Worm (Caenorhabditis elegans) whole organism, L2 larva: Measurements from ENCODE around the gene F53A2.1.

Experiments
- C34F6.9 ChIP-seq: fragments of 150-350 bp; optimal IDR thresholded peaks from 2 replicates; lab custom pipeline; 2014; ENCODE audit warnings: missing biosample characterization, missing genetic modification characterization
- F13H6.1 ChIP-seq: sonication (generic microtip); optimal IDR thresholded peaks from 2 replicates; lab custom pipeline; 2016; ENCODE audit warnings: missing genetic modification characterization, missing compliant biosample characterization
- R02D3.7 ChIP-seq: fragments of 150-350 bp; optimal IDR thresholded peaks from 2 replicates; lab custom pipeline; 2014; ENCODE audit warnings: missing biosample characterization, missing genetic modification characterization
- Y55F3AM.14 ChIP-seq: fragments of 200-800 bp; sonication (Bioruptor generic); optimal IDR thresholded peaks from 2 replicates; lab custom pipeline; 2018; ENCODE audit warnings: mild to moderate bottlenecking, missing genetic modification characterization, missing compliant biosample characterization
- ZK546.5 ChIP-seq: sonication (generic microtip); optimal IDR thresholded peaks from 2 replicates; lab custom pipeline; 2017; ENCODE audit warnings: missing biosample characterization, missing genetic modification characterization
- alr-1 ChIP-seq: fragments of 150-350 bp; optimal IDR thresholded peaks from 2 replicates; lab custom pipeline; 2014; ENCODE audit warnings: missing biosample characterization, missing genetic modification characterization
- aly-2 ChIP-seq: fragments of 150-350 bp; optimal IDR thresholded peaks from 2 replicates; lab custom pipeline; 2014; ENCODE audit warnings: missing biosample characterization, missing genetic modification characterization
- ama-1 ChIP-seq: fragments of 150-350 bp; optimal IDR thresholded peaks from 2 replicates; lab custom pipeline; 2018; ENCODE audit warnings: inconsistent platforms
- blmp-1 ChIP-seq: sonication (generic microtip); optimal IDR thresholded peaks from 2 replicates; lab custom pipeline; 2017; ENCODE audit warnings: missing genetic modification characterization, mild to moderate bottlenecking, missing compliant biosample characterization, antibody characterized with exemption, moderate library complexity; ENCODE audit not compliant: insufficient read depth
- ceh-16 ChIP-seq: fragments of 150-350 bp; optimal IDR thresholded peaks from 2 replicates; lab custom pipeline; 2014; ENCODE audit warnings: missing biosample characterization, missing genetic modification characterization
- ceh-82 ChIP-seq: fragments of 150-350 bp; optimal IDR thresholded peaks from 2 replicates; lab custom pipeline; 2014; ENCODE audit warnings: missing biosample characterization, missing genetic modification characterization
- crh-2 ChIP-seq: sonication (generic microtip); optimal IDR thresholded peaks from 2 replicates; lab custom pipeline; 2017; ENCODE audit warnings: missing biosample characterization, missing genetic modification characterization
- dmd-4 ChIP-seq: sonication (generic microtip); optimal IDR thresholded peaks from 2 replicates; lab custom pipeline; 2017; ENCODE audit warnings: missing biosample characterization, missing genetic modification characterization
- egl-27 ChIP-seq: sonication (generic microtip); optimal IDR thresholded peaks from 3 replicates; lab custom pipeline; 2017; ENCODE audit warnings: missing biosample characterization, missing genetic modification reagents, missing genetic modification characterization
- elt-1 ChIP-seq: fragments of 150-350 bp; optimal IDR thresholded peaks from 2 replicates; lab custom pipeline; 2014; ENCODE audit warnings: missing biosample characterization, missing genetic modification characterization
- elt-3 ChIP-seq: sonication (generic microtip); optimal IDR thresholded peaks from 2 replicates; lab custom pipeline; 2017; ENCODE audit warnings: missing biosample characterization, missing genetic modification characterization
- fos-1 ChIP-seq: fragments of 150-350 bp; optimal IDR thresholded peaks from 2 replicates; lab custom pipeline; 2014; ENCODE audit warnings: missing biosample characterization, missing genetic modification characterization
- gmeb-1 ChIP-seq: fragments of 150-350 bp; optimal IDR thresholded peaks from 2 replicates; lab custom pipeline; 2014; ENCODE audit warnings: missing biosample characterization, missing genetic modification characterization
- lin-11 ChIP-seq: fragments of 150-350 bp; sonication (generic microtip); optimal IDR thresholded peaks from 2 replicates; lab custom pipeline; 2014; ENCODE audit warnings: missing biosample characterization, missing genetic modification characterization, inconsistent platforms, mixed read lengths
- lin-13 ChIP-seq: fragments of 150-350 bp; optimal IDR thresholded peaks from 2 replicates; lab custom pipeline; 2014; ENCODE audit warnings: missing biosample characterization, missing genetic modification reagents, missing genetic modification characterization
- lin-39 ChIP-seq: fragments of 150-350 bp; optimal IDR thresholded peaks from 2 replicates; lab custom pipeline; 2014; ENCODE audit warnings: missing biosample characterization, missing genetic modification reagents, missing genetic modification characterization
- lsy-2 ChIP-seq, 2 experiments: fragments of 150-350 bp in 1 of 2; sonication (generic microtip) in 1 of 2; optimal IDR thresholded peaks; 2 replicates each; lab custom pipeline; 2014 to 2017; ENCODE audit warnings: missing biosample characterization in 2 of 2, missing genetic modification characterization in 2 of 2
- mab-5 ChIP-seq: fragments of 150-350 bp; optimal IDR thresholded peaks from 2 replicates; lab custom pipeline; 2014; ENCODE audit warnings: missing biosample characterization, missing genetic modification characterization
- mdl-1 ChIP-seq, 2 experiments: fragments of 150-350 bp in 1 of 2; sonication (generic microtip) in 1 of 2; optimal IDR thresholded peaks; 2 replicates each; lab custom pipeline; 2017; ENCODE audit warnings: missing biosample characterization in 2 of 2, missing genetic modification characterization in 2 of 2
- nhr-10 ChIP-seq: sonication (generic microtip); optimal IDR thresholded peaks from 2 replicates; lab custom pipeline; 2017; ENCODE audit warnings: missing biosample characterization, missing genetic modification characterization
- nhr-11 ChIP-seq: fragments of 150-350 bp; optimal IDR thresholded peaks from 2 replicates; lab custom pipeline; 2014; ENCODE audit warnings: missing biosample characterization, missing genetic modification characterization
- nhr-12 ChIP-seq: fragments of 150-350 bp; optimal IDR thresholded peaks from 2 replicates; lab custom pipeline; 2014; ENCODE audit warnings: missing biosample characterization, missing genetic modification characterization
- nhr-129 ChIP-seq: fragments of 150-350 bp; optimal IDR thresholded peaks from 2 replicates; lab custom pipeline; 2014; ENCODE audit warnings: missing biosample characterization, missing genetic modification characterization
- nhr-21 ChIP-seq: fragments of 150-350 bp; optimal IDR thresholded peaks from 2 replicates; lab custom pipeline; 2014; ENCODE audit warnings: missing biosample characterization, missing genetic modification characterization
- nhr-23 ChIP-seq: fragments of 150-350 bp; optimal IDR thresholded peaks from 2 replicates; lab custom pipeline; 2014; ENCODE audit warnings: missing biosample characterization, missing genetic modification reagents, missing genetic modification characterization
- nhr-237 ChIP-seq: fragments of 150-350 bp; optimal IDR thresholded peaks from 2 replicates; lab custom pipeline; 2014; ENCODE audit warnings: missing biosample characterization, missing genetic modification characterization
- nhr-25 ChIP-seq: fragments of 150-350 bp; sonication (generic microtip); optimal IDR thresholded peaks from 3 replicates; lab custom pipeline; 2014; ENCODE audit warnings: missing biosample characterization, missing genetic modification characterization
- nhr-6 ChIP-seq: fragments of 150-350 bp; optimal IDR thresholded peaks from 2 replicates; lab custom pipeline; 2014; ENCODE audit warnings: missing biosample characterization, missing genetic modification characterization
- nhr-77 ChIP-seq: fragments of 150-350 bp; optimal IDR thresholded peaks from 2 replicates; lab custom pipeline; 2014; ENCODE audit warnings: missing biosample characterization, missing genetic modification characterization
- peb-1 ChIP-seq: fragments of 150-350 bp; optimal IDR thresholded peaks from 2 replicates; lab custom pipeline; 2014; ENCODE audit warnings: missing biosample characterization, missing genetic modification characterization
- sem-4 ChIP-seq: fragments of 150-350 bp; optimal IDR thresholded peaks from 2 replicates; lab custom pipeline; 2014; ENCODE audit warnings: missing biosample characterization, missing genetic modification reagents, missing genetic modification characterization
- skn-1 ChIP-seq: sonication (generic microtip); optimal IDR thresholded peaks from 2 replicates; lab custom pipeline; 2017; ENCODE audit warnings: missing biosample characterization, missing genetic modification characterization
- sma-3 ChIP-seq: sonication (generic microtip); optimal IDR thresholded peaks from 2 replicates; lab custom pipeline; 2016; ENCODE audit warnings: missing genetic modification reagents, missing genetic modification characterization, missing compliant biosample characterization
- sma-9 ChIP-seq, 2 experiments: fragments of 150-350 bp in 1 of 2; sonication (generic microtip) in 1 of 2; optimal IDR thresholded peaks; 2 replicates each; lab custom pipeline; 2014 to 2016; ENCODE audit warnings: missing genetic modification characterization in 2 of 2, mild to moderate bottlenecking in 1 of 2, missing biosample characterization in 1 of 2, missing compliant biosample characterization in 1 of 2, missing genetic modification reagents in 1 of 2, moderate library complexity in 1 of 2
- snpc-4 ChIP-seq: fragments of 150-350 bp; optimal IDR thresholded peaks from 2 replicates; lab custom pipeline; 2014; ENCODE audit warnings: missing biosample characterization, missing genetic modification characterization
- unc-39 ChIP-seq: fragments of 150-350 bp; optimal IDR thresholded peaks from 2 replicates; lab custom pipeline; 2014; ENCODE audit warnings: missing biosample characterization, missing genetic modification characterization
- unc-55 ChIP-seq: fragments of 150-350 bp; sonication (generic microtip); optimal IDR thresholded peaks from 3 replicates; lab custom pipeline; 2014; ENCODE audit warnings: missing biosample characterization, missing genetic modification reagents, missing genetic modification characterization
- zag-1 ChIP-seq: fragments of 150-350 bp; optimal IDR thresholded peaks from 2 replicates; lab custom pipeline; 2014; ENCODE audit warnings: missing biosample characterization, missing genetic modification characterization
- ztf-1 ChIP-seq: fragments of 200-800 bp; sonication (Bioruptor generic); conservative IDR thresholded peaks from 2 replicates; pipeline ENCODE4 v1.3.6; 2022; ENCODE audit warnings: missing genetic modification characterization, missing compliant biosample characterization
- ztf-11 ChIP-seq: sonication (generic microtip); optimal IDR thresholded peaks from 2 replicates; lab custom pipeline; 2017; ENCODE audit warnings: missing biosample characterization, missing genetic modification characterization
- ztf-4 ChIP-seq: fragments of 150-350 bp; optimal IDR thresholded peaks from 2 replicates; lab custom pipeline; 2014; ENCODE audit warnings: missing biosample characterization, missing genetic modification characterization

F53A2.1 gene

ce11 chrIII:13324739-13325138 lies at the start of gene F53A2.1:
TSS of gene F53A2.1 (minus strand) at chrIII:13324839.
- TF ChIP-seq ZK546.5 (tag; lab: Kevin White, UChicago) (no peak), elt-1 (no peak), nhr-129 (tag; lab: Kevin White, UChicago) (no peak), dmd-4 (tag; lab: Kevin White, UChicago) (no peak), mab-5 (tag; lab: Kevin White, UChicago) (no peak), lin-13 (GFP tag; lab: Kevin White, UChicago) (no peak), nhr-23 (tag; lab: Kevin White, UChicago) (no peak)
- TF ChIP-seq, all 48 proteins: peak for 0

DNA sequence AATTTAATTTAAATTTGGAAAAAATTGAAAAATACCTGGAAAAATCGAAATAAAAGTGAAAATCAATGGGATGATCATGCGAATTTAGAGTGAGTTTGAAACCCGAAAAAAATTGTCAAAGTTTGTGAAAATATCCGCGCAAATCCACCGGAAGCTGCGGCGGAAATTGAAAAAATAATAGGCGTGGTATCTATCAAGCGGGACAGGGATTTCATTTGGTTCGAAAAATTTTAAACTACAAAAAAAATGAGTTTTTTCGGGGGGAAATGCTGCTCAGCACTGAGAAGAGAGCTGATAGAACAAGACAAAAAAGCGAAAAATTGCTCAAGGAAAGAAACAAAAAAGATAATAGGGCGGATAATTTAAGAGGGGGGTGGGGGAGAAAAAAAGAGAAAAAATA lies 46.3 kb upstream of the F53A2.1 start, which contains the start of gene T03F6.9:
TSS of gene T03F6.9 (minus strand) at position 101 of the 400 bp plus-strand sequence.
- TF ChIP-seq gmeb-1 (tag; lab: Kevin White, UChicago) = no peak
- TF ChIP-seq C34F6.9 (tag; lab: Kevin White, UChicago) = no peak
- no peak for TF ChIP-seq sma-3
- no peak for TF ChIP-seq nhr-12 (tag; lab: Kevin White, UChicago)
- no peak for TF ChIP-seq dmd-4 (tag; lab: Kevin White, UChicago)
- TF ChIP-seq alr-1 (tag; lab: Kevin White, UChicago) = no peak
- no peak for TF ChIP-seq lsy-2 (tag; optimal IDR thresholded peaks at IDR 0.05; lab: Kevin White, UChicago)
- TF ChIP-seq nhr-129 (tag; lab: Kevin White, UChicago) = no peak
- TF ChIP-seq blmp-1 (tag; lab: Kevin White, UChicago) = no peak
- TF ChIP-seq unc-55 (GFP tag; lab: Kevin White, UChicago) = no peak
- TF ChIP-seq sem-4 = no peak
- no peak for TF ChIP-seq crh-2 (tag; lab: Kevin White, UChicago)
- TF ChIP-seq snpc-4 (tag; lab: Kevin White, UChicago) = no peak
- no peak for TF ChIP-seq F13H6.1 (tag; lab: Kevin White, UChicago)
- no peak for TF ChIP-seq nhr-25 (tag; lab: Kevin White, UChicago)
- TF ChIP-seq, all 48 proteins: peak for 0

DNA sequence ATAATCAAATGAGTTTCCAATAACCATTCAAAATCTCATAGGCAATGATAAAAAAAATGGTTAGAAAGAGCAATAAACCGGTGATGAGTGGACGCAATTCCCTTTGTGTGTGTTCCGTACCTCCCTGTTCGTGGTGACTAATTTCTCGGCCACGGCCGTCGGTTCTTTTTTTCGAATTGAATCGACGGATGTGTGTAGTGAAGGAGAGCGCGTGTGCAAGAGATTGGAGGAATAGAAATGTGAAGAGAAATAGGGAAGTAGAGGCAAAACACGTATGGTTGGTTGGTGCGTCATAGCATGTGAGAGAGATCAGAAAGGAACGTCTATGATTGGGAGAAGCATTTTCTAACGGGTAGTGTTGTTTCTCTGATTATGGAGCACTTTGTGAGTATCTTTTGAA lies 35.2 kb upstream of the F53A2.1 start:
- TF ChIP-seq nhr-237 (tag; lab: Kevin White, UChicago) (no peak), peb-1 (tag; lab: Kevin White, UChicago) (no peak), blmp-1 (tag; lab: Kevin White, UChicago) (no peak), egl-27 (tag; lab: Kevin White, UChicago) (no peak), lsy-2 (tag; optimal IDR thresholded peaks at IDR 0.05; lab: Kevin White, UChicago) (peak in 1 of 2 experiments; percentile 65), nhr-11 (tag; lab: Kevin White, UChicago) (no peak), ama-1 (lab: Kevin White, UChicago) (no peak), nhr-129 (tag; lab: Kevin White, UChicago) (peak; percentile 74), ceh-16 (tag; lab: Kevin White, UChicago) (no peak), lin-39 (no peak), C34F6.9 (tag; lab: Kevin White, UChicago) (peak; percentile 86), zag-1 (tag; lab: Kevin White, UChicago) (no peak), mdl-1 (tag; optimal IDR thresholded peaks at IDR 0.05; lab: Kevin White, UChicago) (peak; percentile 5 to 23), nhr-21 (tag; lab: Kevin White, UChicago) (peak; percentile 32), unc-39 (tag; lab: Kevin White, UChicago) (no peak), mab-5 (tag; lab: Kevin White, UChicago) (no peak), sma-9 (GFP tag; optimal IDR thresholded peaks at IDR 0.05; lab: Kevin White, UChicago) (peak; percentile 37), sma-9 (tag; optimal IDR thresholded peaks at IDR 0.05; lab: Kevin White, UChicago) (no peak), nhr-23 (tag; lab: Kevin White, UChicago) (no peak), ceh-82 (tag; lab: Kevin White, UChicago) (no peak), ZK546.5 (tag; lab: Kevin White, UChicago) (no peak), R02D3.7 (no peak), snpc-4 (tag; lab: Kevin White, UChicago) (no peak), skn-1 (tag; lab: Kevin White, UChicago) (no peak), nhr-12 (tag; lab: Kevin White, UChicago) (no peak), F13H6.1 (tag; lab: Kevin White, UChicago) (no peak), nhr-6 (no peak), lin-11 (tag; lab: Kevin White, UChicago) (peak; percentile 21), ztf-1 (GFP tag; lab: Robert Waterston, UW) (no peak), sem-4 (no peak), nhr-77 (tag; lab: Kevin White, UChicago) (no peak), lin-13 (GFP tag; lab: Kevin White, UChicago) (peak; percentile 16), fos-1 (tag; lab: Kevin White, UChicago) (peak; percentile 99), nhr-25 (tag; lab: Kevin White, UChicago) (peak; percentile 56), sma-3 (no peak), crh-2 (tag; lab: Kevin White, UChicago) (peak; percentile 25), Y55F3AM.14 (no peak), aly-2 (tag; lab: Kevin White, UChicago) (no peak), ztf-4 (no peak), alr-1 (tag; lab: Kevin White, UChicago) (no peak), gmeb-1 (tag; lab: Kevin White, UChicago) (no peak), elt-3 (tag; lab: Kevin White, UChicago) (no peak), ztf-11 (tag; lab: Kevin White, UChicago) (no peak), elt-1 (no peak), nhr-10 (no peak), unc-55 (GFP tag; lab: Kevin White, UChicago) (peak; percentile 59)
